Fruit fly (Drosophila melanogaster): ENCODE results near the gene Tak1.

Tak1 gene

DNA sequence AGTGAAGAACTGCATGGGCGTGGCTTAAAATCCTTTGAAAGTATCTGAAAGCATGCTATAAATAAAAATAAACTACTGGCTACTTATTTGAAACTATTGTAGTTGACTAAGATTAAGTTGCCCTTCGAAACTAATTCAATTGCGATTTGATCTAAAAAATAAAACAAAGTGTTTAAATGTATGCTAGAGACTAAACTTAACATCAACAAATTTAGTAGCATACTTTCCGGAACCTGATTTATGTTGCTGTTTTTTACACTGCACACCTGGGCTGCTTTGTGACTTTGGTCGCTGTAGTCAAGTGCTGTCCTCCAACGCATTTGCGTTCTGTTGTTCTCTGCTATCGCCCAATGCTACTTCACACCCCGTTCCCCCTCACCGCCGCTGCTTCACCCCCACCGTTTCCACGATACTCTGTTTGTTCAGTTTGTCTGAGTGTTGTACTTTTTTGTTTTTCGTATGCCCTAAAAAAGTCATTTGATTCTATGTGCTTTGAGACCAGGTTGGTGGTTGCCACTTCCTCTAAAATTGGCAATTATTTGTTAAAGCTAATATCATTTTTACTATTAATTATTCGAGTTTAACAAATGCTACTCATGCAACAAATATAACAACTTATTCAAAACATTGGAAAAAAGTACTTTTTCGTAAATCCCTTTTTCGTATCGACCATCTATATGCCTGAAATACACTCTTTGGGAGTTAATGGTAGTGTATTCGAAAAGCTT is 21.8 kb downstream of the Tak1 start (continued):
- peak; percentile 10 to 19 for TF ChIP-seq ss (GFP tag; optimal IDR thresholded peaks at IDR 0.05)
- TF ChIP-seq Eip78C (GFP tag), result peak; percentile 82

DNA sequence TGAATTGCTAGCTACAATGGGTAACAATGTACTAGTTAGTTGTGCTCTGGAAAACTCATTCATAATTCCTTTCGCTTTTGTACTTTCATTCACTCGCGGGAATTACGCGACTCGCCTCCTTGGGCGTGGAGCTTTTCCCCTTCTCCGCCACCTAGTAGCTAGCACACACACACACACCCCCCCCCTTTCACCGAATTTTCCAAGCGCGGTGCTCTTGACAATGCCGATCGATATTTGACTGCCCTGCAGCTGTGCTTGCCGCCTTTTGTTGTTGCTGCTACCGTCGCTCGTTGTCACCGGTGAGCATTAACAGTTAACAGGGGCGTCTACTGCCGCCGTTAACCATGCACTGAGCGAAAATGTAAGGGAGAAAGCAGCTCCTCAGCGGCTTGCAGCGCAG is 22.5 kb downstream of the Tak1 start:
- TF ChIP-seq Met (GFP tag; optimal IDR thresholded peaks at IDR 0.05), result no peak
- TF ChIP-seq vri (GFP tag; optimal IDR thresholded peaks at IDR 0.05), result no peak
- TF ChIP-seq Hr39 (GFP tag; optimal IDR thresholded peaks at IDR 0.05), result no peak
- no peak for TF ChIP-seq CG9139 (GFP tag; optimal IDR thresholded peaks at IDR 0.05)
- no peak for TF ChIP-seq CG8632 (GFP tag; optimal IDR thresholded peaks at IDR 0.05)
- TF ChIP-seq Lpt (GFP tag; optimal IDR thresholded peaks at IDR 0.05), result no peak
- no peak for TF ChIP-seq svp (GFP tag)
- no peak for TF ChIP-seq CG10669 (GFP tag; optimal IDR thresholded peaks at IDR 0.05)

DNA sequence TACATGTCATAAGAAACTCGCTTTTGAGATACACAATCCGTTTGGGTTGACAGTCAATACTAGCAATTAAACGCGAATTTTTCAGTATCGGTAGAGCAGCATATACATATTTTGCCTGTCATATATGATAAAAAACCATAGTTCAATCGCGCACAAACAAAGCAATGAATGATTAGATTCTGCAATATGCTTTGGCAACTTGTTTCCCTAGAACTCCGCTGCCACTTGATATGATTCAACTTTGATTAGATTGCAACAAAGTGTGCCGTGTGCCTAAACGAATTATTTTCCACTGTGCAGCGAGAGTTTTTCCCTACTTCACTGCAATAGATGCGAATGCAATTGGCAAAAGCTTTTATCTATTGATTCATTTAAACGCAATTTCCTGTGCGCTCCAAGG is 23.1 kb downstream of the Tak1 start:
- no peak for TF ChIP-seq fkh (GFP tag; optimal IDR thresholded peaks at IDR 0.05)
- no peak for TF ChIP-seq Sox15 (GFP tag; optimal IDR thresholded peaks at IDR 0.05)
- TF ChIP-seq CG11902 (GFP tag; optimal IDR thresholded peaks at IDR 0.05), result no peak
- peak; percentile 55 for TF ChIP-seq Eip78C (GFP tag)
- no peak for TF ChIP-seq CG15336 (GFP tag; IDR thresholded peaks at IDR 0.05)
- peak; percentile 23 for TF ChIP-seq OdsH (GFP tag; optimal IDR thresholded peaks at IDR 0.05)
- no peak for TF ChIP-seq CG4318 (GFP tag; optimal IDR thresholded peaks at IDR 0.05)
- no peak for TF ChIP-seq CG6854 (GFP tag; optimal IDR thresholded peaks at IDR 0.05)
- TF ChIP-seq CG16779 (tag; optimal IDR thresholded peaks at IDR 0.05), result no peak
- TF ChIP-seq CG10669 (GFP tag; optimal IDR thresholded peaks at IDR 0.05), result peak; percentile 7
- TF ChIP-seq Ets21C (GFP tag; optimal IDR thresholded peaks at IDR 0.05), result no peak
- TF ChIP-seq CG9139 (GFP tag; optimal IDR thresholded peaks at IDR 0.05), result no peak
- TF ChIP-seq CG1621 (tag; optimal IDR thresholded peaks at IDR 0.05), result no peak
- peak; percentile 19 for TF ChIP-seq acj6 (GFP tag; optimal IDR thresholded peaks at IDR 0.05)
- no peak for TF ChIP-seq CG8632 (GFP tag; optimal IDR thresholded peaks at IDR 0.05)
- TF ChIP-seq CG6808 (GFP tag; optimal IDR thresholded peaks at IDR 0.05), result peak; percentile 7
- TF ChIP-seq CG3032 (tag; optimal IDR thresholded peaks at IDR 0.05), result peak; percentile 6
- peak; percentile 12 for TF ChIP-seq CG10631 (GFP tag; optimal IDR thresholded peaks at IDR 0.05)
- no peak for TF ChIP-seq Met (GFP tag; optimal IDR thresholded peaks at IDR 0.05)
- TF ChIP-seq Lpt (GFP tag; optimal IDR thresholded peaks at IDR 0.05), result no peak
- peak; percentile 10 for TF ChIP-seq CG11762 (GFP tag; optimal IDR thresholded peaks at IDR 0.05; ENCODE audit: insufficient read depth)
- TF ChIP-seq vri (GFP tag; optimal IDR thresholded peaks at IDR 0.05), result no peak
- no peak for TF ChIP-seq fd59A (GFP tag; optimal IDR thresholded peaks at IDR 0.05)
- TF ChIP-seq CG32006 (GFP tag; optimal IDR thresholded peaks at IDR 0.05), result peak; percentile 15

DNA sequence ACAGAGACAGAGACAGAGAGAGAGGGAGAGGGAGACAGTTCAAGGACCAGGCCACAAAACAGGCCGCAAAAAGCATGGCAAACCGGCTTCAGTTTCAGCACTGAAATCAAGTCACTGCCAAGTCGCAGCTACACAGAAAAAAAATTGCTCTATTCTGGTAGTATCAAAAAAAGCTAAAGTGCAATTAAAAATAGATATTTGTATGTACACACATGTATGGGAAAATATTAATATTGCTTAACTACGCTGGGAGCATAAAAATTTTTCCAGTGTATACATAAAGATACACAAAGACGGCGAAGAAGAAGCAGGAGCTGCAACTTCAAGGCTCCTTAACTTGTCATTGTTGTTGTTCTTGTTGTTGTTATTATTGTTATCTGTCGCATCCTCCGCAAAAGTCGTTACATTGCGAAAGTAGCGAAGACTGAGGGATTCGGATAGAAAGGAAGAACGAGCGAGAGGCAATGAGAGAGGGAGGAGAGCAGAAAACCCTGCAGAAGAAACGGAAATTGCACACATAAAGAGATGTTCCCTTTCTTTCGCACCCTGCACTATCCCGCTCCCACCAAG is 23.6 kb downstream of the Tak1 start:
- TF ChIP-seq CG10669 (GFP tag; optimal IDR thresholded peaks at IDR 0.05), result peak; percentile 86
- TF ChIP-seq CG34406 (GFP tag; optimal IDR thresholded peaks at IDR 0.05), result peak; percentile 93
- TF ChIP-seq lz (GFP tag; optimal IDR thresholded peaks at IDR 0.05), result peak; percentile 98
- peak; percentile 98 for TF ChIP-seq Eip75B (GFP tag; optimal IDR thresholded peaks at IDR 0.05)
- no peak for TF ChIP-seq fkh (GFP tag; optimal IDR thresholded peaks at IDR 0.05)
- TF ChIP-seq spab (GFP tag; optimal IDR thresholded peaks at IDR 0.05), result peak; percentile 69
- TF ChIP-seq CG15336 (GFP tag; IDR thresholded peaks at IDR 0.05), result peak; percentile 87
- peak; percentile 95 for TF ChIP-seq acj6 (GFP tag; optimal IDR thresholded peaks at IDR 0.05)
- TF ChIP-seq CG9139 (GFP tag; optimal IDR thresholded peaks at IDR 0.05), result peak; percentile 78
- peak; percentile 84 for TF ChIP-seq Ets96B (tag; optimal IDR thresholded peaks at IDR 0.05)
- TF ChIP-seq Met (GFP tag; optimal IDR thresholded peaks at IDR 0.05), result peak; percentile 97
- TF ChIP-seq topi (GFP tag; optimal IDR thresholded peaks at IDR 0.05), result peak; percentile 93
- TF ChIP-seq pdm3 (GFP tag; optimal IDR thresholded peaks at IDR 0.05), result peak; percentile 96
- peak; percentile 93 for TF ChIP-seq eg (GFP tag; IDR thresholded peaks at IDR 0.05)
- peak; percentile 92 for TF ChIP-seq CG1621 (tag; optimal IDR thresholded peaks at IDR 0.05)
- TF ChIP-seq CG31627 (GFP tag; optimal IDR thresholded peaks at IDR 0.05), result peak; percentile 97
- peak; percentile 96 for TF ChIP-seq fd59A (GFP tag; optimal IDR thresholded peaks at IDR 0.05)
- TF ChIP-seq CG8632 (GFP tag; optimal IDR thresholded peaks at IDR 0.05), result peak; percentile 95
- peak; percentile 90 for TF ChIP-seq CG4318 (GFP tag; optimal IDR thresholded peaks at IDR 0.05)
- peak; percentile 98 for TF ChIP-seq svp (GFP tag)
- peak; percentile 67 for TF ChIP-seq CG7368 (GFP tag; optimal IDR thresholded peaks at IDR 0.05)
- peak; percentile 91 for TF ChIP-seq Eip93F (GFP tag; optimal IDR thresholded peaks at IDR 0.05)
- TF ChIP-seq dac (GFP tag; optimal IDR thresholded peaks at IDR 0.05), result peak; percentile 83
- peak; percentile 92 to 96 for TF ChIP-seq ss (GFP tag; optimal IDR thresholded peaks at IDR 0.05)
- TF ChIP-seq CG6808 (GFP tag; optimal IDR thresholded peaks at IDR 0.05), result peak; percentile 84
- peak; percentile 52 for TF ChIP-seq CG6276 (GFP tag; optimal IDR thresholded peaks at IDR 0.05)
- TF ChIP-seq esn (GFP tag; optimal IDR thresholded peaks at IDR 0.05), result peak; percentile 97
- peak; percentile 99 for TF ChIP-seq Eip78C (GFP tag)
- peak; percentile 93 for TF ChIP-seq CG16779 (tag; optimal IDR thresholded peaks at IDR 0.05)
- TF ChIP-seq OdsH (GFP tag; optimal IDR thresholded peaks at IDR 0.05), result peak; percentile 94
